Fruit fly (Drosophila melanogaster): Measurements from ENCODE around the gene CG3638.

CG3638 gene

dm6 chrX:1173564-1173963 is 62.9 kb downstream of the CG3638 start:
- no peak for TF ChIP-seq Neu2 (GFP tag; optimal IDR thresholded peaks at IDR 0.05; ENCODE audit: borderline replicate concordance)
- peak; percentile 63 for TF ChIP-seq lab (GFP tag; optimal IDR thresholded peaks at IDR 0.05)

- TF ChIP-seq sug (tag; optimal IDR thresholded peaks at IDR 0.05) = peak; percentile 46
- TF ChIP-seq Deaf1 (tag; optimal IDR thresholded peaks at IDR 0.05) = peak; percentile 51
- TF ChIP-seq sens (GFP tag) = peak; percentile 1
- peak; percentile 25; the same call in 1 of the 2 replicates for TF ChIP-seq chm (GFP tag; IDR thresholded peaks at IDR 0.05)
- TF ChIP-seq chinmo (GFP tag; IDR thresholded peaks at IDR 0.05; ENCODE audit: partially characterized antibody) = 0 out of 4 replicates have a peak, but pooled peaks have one; percentile 30
- TF ChIP-seq ken (GFP tag; IDR thresholded peaks at IDR 0.05) = no peak
- TF ChIP-seq grn (GFP tag; optimal IDR thresholded peaks at IDR 0.05) = peak; percentile 75
- TF ChIP-seq Sry-δ (GFP tag; optimal IDR thresholded peaks at IDR 0.05) = no peak
- peak; percentile 1 for TF ChIP-seq CG2678 (tag; optimal IDR thresholded peaks at IDR 0.05)
- peak; percentile 20 for TF ChIP-seq Med (GFP tag)
- no peak for TF ChIP-seq gt (GFP tag; IDR thresholded peaks at IDR 0.05)
- peak; percentile 71 for TF ChIP-seq sd (tag; optimal IDR thresholded peaks at IDR 0.05)
- peak; percentile 13 for TF ChIP-seq HmgZ (tag; optimal IDR thresholded peaks at IDR 0.05)
- TF ChIP-seq exex (tag; optimal IDR thresholded peaks at IDR 0.05) = peak; percentile 95
- TF ChIP-seq CG34376 (GFP tag; optimal IDR thresholded peaks at IDR 0.05) = peak; percentile 66
- no peak for TF ChIP-seq ci (GFP tag; IDR thresholded peaks at IDR 0.05)
- no peak for TF ChIP-seq Bdp1 (GFP tag; optimal IDR thresholded peaks at IDR 0.05)
- TF ChIP-seq Pdp1 (GFP tag; optimal IDR thresholded peaks at IDR 0.05) = peak in 1 of 2 experiments; percentile 78
- TF ChIP-seq CG12659 (GFP tag; optimal IDR thresholded peaks at IDR 0.05) = no peak
- TF ChIP-seq CG18599 (GFP tag; optimal IDR thresholded peaks at IDR 0.05) = peak; percentile 5
- peak; percentile 88 for TF ChIP-seq mirr (GFP tag; optimal IDR thresholded peaks at IDR 0.05)
- no peak for TF ChIP-seq CG8290 (GFP tag; optimal IDR thresholded peaks at IDR 0.05)
- TF ChIP-seq CG8290 (tag; optimal IDR thresholded peaks at IDR 0.05) = peak in 1 of 2 experiments; percentile 51
These were observed 63.6 kb downstream of the CG3638 start for dm6 chrX:1172756-1173422.

dm6 chrX:1171018-1171417 is 65.5 kb downstream of the CG3638 start:
- peak; percentile 56 for TF ChIP-seq CG12659 (GFP tag; optimal IDR thresholded peaks at IDR 0.05)
- peak; percentile 50; the same call in 1 of the 3 replicates for TF ChIP-seq CG11695 (GFP tag; IDR thresholded peaks at IDR 0.05)
- TF ChIP-seq Hr3 (GFP tag; optimal IDR thresholded peaks at IDR 0.05) = peak; percentile 28
- peak; percentile 70 for TF ChIP-seq Hmr (GFP tag; optimal IDR thresholded peaks at IDR 0.05)
- no peak for TF ChIP-seq unc-4 (GFP tag; IDR thresholded peaks at IDR 0.05; ENCODE audit: partially characterized antibody)
- TF ChIP-seq dysf (GFP tag; IDR thresholded peaks at IDR 0.05) = peak; percentile 66; the same call in 2 of the 3 replicates
- peak; percentile 46 for TF ChIP-seq caup (GFP tag; optimal IDR thresholded peaks at IDR 0.05; ENCODE audit: severe bottlenecking)
- peak; percentile 36 for TF ChIP-seq nom (GFP tag; optimal IDR thresholded peaks at IDR 0.05)
- TF ChIP-seq Blimp-1 (GFP tag; optimal IDR thresholded peaks at IDR 0.05) = peak; percentile 11
- TF ChIP-seq HmgZ (tag; optimal IDR thresholded peaks at IDR 0.05) = peak; percentile 34
- peak; percentile 31 for TF ChIP-seq Dip3 (GFP tag; optimal IDR thresholded peaks at IDR 0.05)
- TF ChIP-seq CG3726 (GFP tag; IDR thresholded peaks at IDR 0.05) = no peak
- TF ChIP-seq dpn (GFP tag; optimal IDR thresholded peaks at IDR 0.05) = peak; percentile 33 to 38
- TF ChIP-seq CG6683 (GFP tag; optimal IDR thresholded peaks at IDR 0.05) = peak; percentile 11
- peak; percentile 70 for TF ChIP-seq CG30403 (GFP tag; optimal IDR thresholded peaks at IDR 0.05)
- peak; percentile 59 for TF ChIP-seq CG9727 (GFP tag; optimal IDR thresholded peaks at IDR 0.05)
- TF ChIP-seq BEAF-32 (GFP tag; optimal IDR thresholded peaks at IDR 0.05) = no peak
- TF ChIP-seq hb (GFP tag; IDR thresholded peaks at IDR 0.05; ENCODE audit: partially characterized antibody) = no peak
- TF ChIP-seq CG18262 (tag; optimal IDR thresholded peaks at IDR 0.05) = peak; percentile 51
- no peak; the same call in 1 of the 2 replicates for TF ChIP-seq E2f2 (GFP tag; IDR thresholded peaks at IDR 0.05)
- TF ChIP-seq CG32532 (GFP tag; IDR thresholded peaks at IDR 0.05) = peak; percentile 34
- no peak for TF ChIP-seq CG5180 (GFP tag; optimal IDR thresholded peaks at IDR 0.05)
- TF ChIP-seq Drgx (GFP tag; IDR thresholded peaks at IDR 0.05) = 0 out of 2 replicates have a peak, but pooled peaks have one; percentile 40
- peak; percentile 57 for TF ChIP-seq nmo (GFP tag; optimal IDR thresholded peaks at IDR 0.05)

Measured in whole organism, embryonic.